Fruit fly (Drosophila melanogaster): ENCODE results near the gene amd.

- TF ChIP-seq nom (GFP tag; optimal IDR thresholded peaks at IDR 0.05) (no peak), CG17186 (GFP tag; optimal IDR thresholded peaks at IDR 0.05) (no peak)
Measured at dm6 chr2L:19103176-19103921, 6.6 kb upstream of the amd start.
